Worm (Caenorhabditis elegans) whole organism, L3 larva: ENCODE measurements around the gene herd-1.

Experiments used
- elt-2 ChIP-seq: sonication (generic microtip); optimal IDR thresholded peaks from 2 replicates; lab custom pipeline; 2016; ENCODE audit warnings: missing genetic modification reagents, mild to moderate bottlenecking, missing genetic modification characterization, missing compliant biosample characterization
- pha-4 ChIP-seq: fragments of 150-350 bp; optimal IDR thresholded peaks from 2 replicates; lab custom pipeline; 2014; ENCODE audit warnings: missing biosample characterization, missing genetic modification reagents, missing genetic modification characterization
- pqm-1 ChIP-seq: fragments of 150-350 bp; optimal IDR thresholded peaks from 2 replicates; lab custom pipeline; 2017; ENCODE audit warnings: missing biosample characterization, missing genetic modification characterization, inconsistent platforms
- unc-62 ChIP-seq: fragments of 150-350 bp; sonication (generic microtip); optimal IDR thresholded peaks from 4 replicates; lab custom pipeline; 2014; ENCODE audit warnings: missing biosample characterization, missing genetic modification reagents, missing genetic modification characterization

The herd-1 gene

ce11 chrIII:12548441-12548840 lies 52.1 kb downstream of the herd-1 start:
- TF ChIP-seq unc-62 (GFP tag; lab: Kevin White, UChicago) = no peak
- peak; percentile 89 for TF ChIP-seq elt-2 (tag; lab: Kevin White, UChicago)
- TF ChIP-seq pha-4 (tag; lab: Kevin White, UChicago) = peak; percentile 29
- TF ChIP-seq pqm-1 = peak; percentile 17
